Fruit fly (Drosophila melanogaster): ENCODE data around the gene Hk.

Gene Hk

DNA sequence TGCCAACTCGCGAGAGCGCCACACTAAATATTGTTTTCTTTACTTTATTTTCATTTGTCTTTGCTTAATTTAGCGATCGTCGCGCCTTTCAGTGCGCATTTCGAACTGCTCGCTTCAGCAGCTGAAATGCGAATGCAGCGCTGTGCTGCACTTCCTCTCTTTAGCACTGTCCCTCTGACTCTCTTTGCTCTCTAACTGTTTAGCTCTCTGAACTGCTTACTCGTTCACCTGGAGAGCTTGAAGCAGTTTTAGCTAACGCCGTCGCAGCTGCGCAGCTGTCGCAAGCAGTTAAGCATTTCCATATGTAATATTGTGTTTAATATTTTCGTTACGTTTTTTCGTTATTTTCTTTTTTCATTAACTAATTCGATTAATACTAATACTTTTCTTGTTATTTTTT, 45.7 kb upstream of the Hk start (continued):
- 0 out of 3 replicates have a peak, but pooled peaks have one; percentile 19 for TF ChIP-seq ase (GFP tag; IDR thresholded peaks at IDR 0.05)
- TF ChIP-seq ci (GFP tag; IDR thresholded peaks at IDR 0.05), result peak; percentile 68; the same call in 2 of the 3 replicates
- TF ChIP-seq tll (GFP tag; optimal IDR thresholded peaks at IDR 0.05), result no peak
- 0 out of 3 replicates have a peak, but pooled peaks have one; percentile 12 for TF ChIP-seq zfh1 (GFP tag; IDR thresholded peaks at IDR 0.05)
- peak; percentile 48; the same call in 1 of the 2 replicates for TF ChIP-seq Drgx (GFP tag; IDR thresholded peaks at IDR 0.05)
- peak; percentile 44 for TF ChIP-seq Jarid2 (GFP tag; optimal IDR thresholded peaks at IDR 0.05)
- TF ChIP-seq HLHmδ (GFP tag; optimal IDR thresholded peaks at IDR 0.05), result peak; percentile 22
- peak; percentile 65 for TF ChIP-seq stwl (tag; optimal IDR thresholded peaks at IDR 0.05)
- TF ChIP-seq CG31365 (tag; optimal IDR thresholded peaks at IDR 0.05), result peak; percentile 95
- TF ChIP-seq CG8290 (GFP tag; optimal IDR thresholded peaks at IDR 0.05), result peak; percentile 20
- no peak for TF ChIP-seq CG8290 (tag; optimal IDR thresholded peaks at IDR 0.05)
- TF ChIP-seq crp (GFP tag; optimal IDR thresholded peaks at IDR 0.05), result no peak
- no peak for TF ChIP-seq CG16813 (GFP tag; IDR thresholded peaks at IDR 0.05; ENCODE audit: partially characterized antibody)
- no peak for TF ChIP-seq fd102C (GFP tag; optimal IDR thresholded peaks at IDR 0.05)
- no peak for TF ChIP-seq HLH54F (GFP tag; optimal IDR thresholded peaks at IDR 0.05)
- peak; percentile 36; the same call in 1 of the 3 replicates for TF ChIP-seq CG2199 (GFP tag; IDR thresholded peaks at IDR 0.05)

DNA sequence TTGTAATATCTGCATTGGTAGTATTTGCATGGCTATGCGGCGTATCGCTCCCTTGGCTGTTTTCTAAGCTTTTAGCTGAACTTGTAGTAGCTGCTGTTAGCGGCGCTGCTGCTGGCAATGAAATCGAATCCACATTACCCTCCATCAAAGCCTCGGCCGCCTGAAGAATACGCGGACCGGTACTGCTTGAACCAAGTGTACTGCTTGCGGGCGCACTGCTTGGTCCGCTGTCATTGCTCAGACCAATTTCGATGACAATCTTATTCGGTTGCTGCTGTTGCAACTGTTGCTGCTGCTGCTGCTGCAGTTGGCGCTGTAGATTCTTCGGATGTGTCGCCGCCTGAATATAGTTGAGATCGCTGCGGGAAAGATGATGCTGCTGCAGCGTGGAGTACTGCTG, 44.7 kb upstream of the Hk start:
- no peak for TF ChIP-seq CG12769 (tag; optimal IDR thresholded peaks at IDR 0.05)
- peak; percentile 95 for TF ChIP-seq CG31365 (tag; optimal IDR thresholded peaks at IDR 0.05)
- no peak for TF ChIP-seq CG8944 (GFP tag; optimal IDR thresholded peaks at IDR 0.05)
- TF ChIP-seq knrl (GFP tag; IDR thresholded peaks at IDR 0.05; ENCODE audit: partially characterized antibody), result peak; percentile 17; the same call in 1 of the 3 replicates
- TF ChIP-seq Lhr (GFP tag; optimal IDR thresholded peaks at IDR 0.05), result no peak
- TF ChIP-seq fu2 (GFP tag; optimal IDR thresholded peaks at IDR 0.05), result no peak
- TF ChIP-seq CG4707 (GFP tag; optimal IDR thresholded peaks at IDR 0.05), result no peak
- peak; percentile 33 for TF ChIP-seq CG8290 (GFP tag; optimal IDR thresholded peaks at IDR 0.05)
- peak in 1 of 2 experiments; percentile 16 for TF ChIP-seq CG8290 (tag; optimal IDR thresholded peaks at IDR 0.05)
- no peak for TF ChIP-seq CG11723 (GFP tag; optimal IDR thresholded peaks at IDR 0.05)
- TF ChIP-seq Hey (tag; optimal IDR thresholded peaks at IDR 0.05), result no peak
- TF ChIP-seq Eip74EF (GFP tag; optimal IDR thresholded peaks at IDR 0.05), result peak in 1 of 2 experiments; percentile 87
- TF ChIP-seq MBD-R2 (GFP tag; IDR thresholded peaks at IDR 0.05), result peak; percentile 19; the same call in 1 of the 2 replicates
- TF ChIP-seq CG17829 (tag; optimal IDR thresholded peaks at IDR 0.05), result no peak
- TF ChIP-seq CG4328 (GFP tag; optimal IDR thresholded peaks at IDR 0.05), result no peak
- TF ChIP-seq yki (optimal IDR thresholded peaks at IDR 0.05), result no peak
- TF ChIP-seq pnt (GFP tag; optimal IDR thresholded peaks at IDR 0.05), result no peak
- no peak for TF ChIP-seq gsb-n (tag; optimal IDR thresholded peaks at IDR 0.05)
- TF ChIP-seq mam (GFP tag; optimal IDR thresholded peaks at IDR 0.05), result no peak
- TF ChIP-seq CG17186 (GFP tag; optimal IDR thresholded peaks at IDR 0.05), result no peak
- TF ChIP-seq Dfd (GFP tag; optimal IDR thresholded peaks at IDR 0.05), result peak in 1 of 2 experiments; percentile 69
- TF ChIP-seq so (GFP tag; IDR thresholded peaks at IDR 0.05), result no peak
- TF ChIP-seq scrt (GFP tag; optimal IDR thresholded peaks at IDR 0.05), result no peak
- peak; percentile 41 for TF ChIP-seq stwl (tag; optimal IDR thresholded peaks at IDR 0.05)
- TF ChIP-seq CG6813 (GFP tag; optimal IDR thresholded peaks at IDR 0.05), result no peak
- TF ChIP-seq wek (GFP tag; optimal IDR thresholded peaks at IDR 0.05), result no peak
- TF ChIP-seq sisA (GFP tag; IDR thresholded peaks at IDR 0.05), result no peak
- no peak for TF ChIP-seq CG18599 (GFP tag; optimal IDR thresholded peaks at IDR 0.05)
- no peak for TF ChIP-seq Elba2 (GFP tag; optimal IDR thresholded peaks at IDR 0.05)
- TF ChIP-seq CG3163 (GFP tag; optimal IDR thresholded peaks at IDR 0.05), result no peak
- no peak for TF ChIP-seq Rx (GFP tag; IDR thresholded peaks at IDR 0.05)
- no peak for TF ChIP-seq cas (GFP tag; IDR thresholded peaks at IDR 0.05)
- TF ChIP-seq lmd (GFP tag; IDR thresholded peaks at IDR 0.05), result no peak
- TF ChIP-seq ara (GFP tag; IDR thresholded peaks at IDR 0.05), result no peak
- TF ChIP-seq dati (GFP tag; IDR thresholded peaks at IDR 0.05), result no peak
- no peak for TF ChIP-seq nmo (GFP tag; optimal IDR thresholded peaks at IDR 0.05)
- TF ChIP-seq CG16813 (GFP tag; IDR thresholded peaks at IDR 0.05; ENCODE audit: partially characterized antibody), result 0 out of 3 replicates have a peak, but pooled peaks have one; percentile 13

Data from whole organism, embryonic.